Fruit fly (Drosophila melanogaster): ENCODE measurements around the gene CG14963.

Gene CG14963

dm6 chr3L:3142516-3143382, 29.6 kb downstream of the CG14963 start (continued):
- TF ChIP-seq eve (GFP tag; optimal IDR thresholded peaks at IDR 0.05) (no peak), CG10147 (GFP tag; optimal IDR thresholded peaks at IDR 0.05) (no peak), CG4707 (GFP tag; optimal IDR thresholded peaks at IDR 0.05) (no peak), peb (GFP tag; IDR thresholded peaks at IDR 0.05) (no peak), CG17802 (tag; optimal IDR thresholded peaks at IDR 0.05) (no peak), ssp (GFP tag; IDR thresholded peaks at IDR 0.05) (no peak), Dll (GFP tag; IDR thresholded peaks at IDR 0.05; ENCODE audit: partially characterized antibody) (no peak), slp2 (GFP tag; optimal IDR thresholded peaks at IDR 0.05) (no peak), zfh1 (GFP tag; IDR thresholded peaks at IDR 0.05) (no peak), CG3838 (GFP tag; optimal IDR thresholded peaks at IDR 0.05) (no peak), CG33557 (GFP tag; optimal IDR thresholded peaks at IDR 0.05) (no peak), CG14014 (GFP tag; IDR thresholded peaks at IDR 0.05) (no peak; the same call in 1 of the 2 replicates), E2f1 (GFP tag; IDR thresholded peaks at IDR 0.05) (no peak), Sox100B (GFP tag; optimal IDR thresholded peaks at IDR 0.05) (no peak), CG13894 (tag; optimal IDR thresholded peaks at IDR 0.05) (peak; percentile 19), ci (GFP tag; IDR thresholded peaks at IDR 0.05) (peak; percentile 9; the same call in 1 of the 3 replicates), CG15479 (GFP tag; optimal IDR thresholded peaks at IDR 0.05) (no peak), CG5245 (GFP tag; optimal IDR thresholded peaks at IDR 0.05) (no peak), CG6765 (GFP tag; optimal IDR thresholded peaks at IDR 0.05) (no peak), CG13775 (GFP tag; optimal IDR thresholded peaks at IDR 0.05) (no peak), mirr (GFP tag; optimal IDR thresholded peaks at IDR 0.05) (peak; percentile 49), croc (GFP tag; conservative IDR thresholded peaks at IDR 0.05) (no peak), CG33213 (GFP tag; optimal IDR thresholded peaks at IDR 0.05) (no peak), BtbVII (GFP tag; optimal IDR thresholded peaks at IDR 0.05) (peak; percentile 11), CG13287 (GFP tag; IDR thresholded peaks at IDR 0.05; ENCODE audit: partially characterized antibody) (no peak), CG1024 (GFP tag; IDR thresholded peaks at IDR 0.05) (no peak), tx (GFP tag; optimal IDR thresholded peaks at IDR 0.05) (no peak), ac (GFP tag; optimal IDR thresholded peaks at IDR 0.05) (no peak), Oaz (GFP tag; IDR thresholded peaks at IDR 0.05) (no peak), CTCF (GFP tag; optimal IDR thresholded peaks at IDR 0.05) (no peak), CG9932 (GFP tag; IDR thresholded peaks at IDR 0.05) (no peak), CG17328 (GFP tag; IDR thresholded peaks at IDR 0.05) (no peak), zen2 (GFP tag; IDR thresholded peaks at IDR 0.05; ENCODE audit: partially characterized antibody) (no peak), sisA (GFP tag; IDR thresholded peaks at IDR 0.05) (no peak), HLH4C (GFP tag; IDR thresholded peaks at IDR 0.05; ENCODE audit: partially characterized antibody) (0 out of 3 replicates have a peak, but pooled peaks have one; percentile 16), her (GFP tag; optimal IDR thresholded peaks at IDR 0.05) (no peak), CG12155 (GFP tag; optimal IDR thresholded peaks at IDR 0.05) (no peak), CG17186 (GFP tag; optimal IDR thresholded peaks at IDR 0.05) (no peak), chinmo (GFP tag; IDR thresholded peaks at IDR 0.05; ENCODE audit: partially characterized antibody) (0 out of 4 replicates have a peak, but pooled peaks have one; percentile 58), CG10543 (GFP tag; optimal IDR thresholded peaks at IDR 0.05) (peak; percentile 55), CG34376 (GFP tag; optimal IDR thresholded peaks at IDR 0.05) (peak; percentile 78), CG4617 (GFP tag; optimal IDR thresholded peaks at IDR 0.05; ENCODE audit: borderline replicate concordance) (peak; percentile 46), ftz-f1 (GFP tag; optimal IDR thresholded peaks at IDR 0.05) (peak; percentile 3), usp (GFP tag; optimal IDR thresholded peaks at IDR 0.05) (no peak), grn (GFP tag; optimal IDR thresholded peaks at IDR 0.05) (peak; percentile 34), CG3726 (GFP tag; IDR thresholded peaks at IDR 0.05) (no peak), Neu2 (GFP tag; optimal IDR thresholded peaks at IDR 0.05; ENCODE audit: borderline replicate concordance) (no peak), Dbx (GFP tag; IDR thresholded peaks at IDR 0.05) (no peak), Ssrp (tag; optimal IDR thresholded peaks at IDR 0.05) (no peak), CG7839 (tag; optimal IDR thresholded peaks at IDR 0.05) (no peak)
